Fruit fly (Drosophila melanogaster): ENCODE data around the gene CG14711.

The CG14711 gene

DNA sequence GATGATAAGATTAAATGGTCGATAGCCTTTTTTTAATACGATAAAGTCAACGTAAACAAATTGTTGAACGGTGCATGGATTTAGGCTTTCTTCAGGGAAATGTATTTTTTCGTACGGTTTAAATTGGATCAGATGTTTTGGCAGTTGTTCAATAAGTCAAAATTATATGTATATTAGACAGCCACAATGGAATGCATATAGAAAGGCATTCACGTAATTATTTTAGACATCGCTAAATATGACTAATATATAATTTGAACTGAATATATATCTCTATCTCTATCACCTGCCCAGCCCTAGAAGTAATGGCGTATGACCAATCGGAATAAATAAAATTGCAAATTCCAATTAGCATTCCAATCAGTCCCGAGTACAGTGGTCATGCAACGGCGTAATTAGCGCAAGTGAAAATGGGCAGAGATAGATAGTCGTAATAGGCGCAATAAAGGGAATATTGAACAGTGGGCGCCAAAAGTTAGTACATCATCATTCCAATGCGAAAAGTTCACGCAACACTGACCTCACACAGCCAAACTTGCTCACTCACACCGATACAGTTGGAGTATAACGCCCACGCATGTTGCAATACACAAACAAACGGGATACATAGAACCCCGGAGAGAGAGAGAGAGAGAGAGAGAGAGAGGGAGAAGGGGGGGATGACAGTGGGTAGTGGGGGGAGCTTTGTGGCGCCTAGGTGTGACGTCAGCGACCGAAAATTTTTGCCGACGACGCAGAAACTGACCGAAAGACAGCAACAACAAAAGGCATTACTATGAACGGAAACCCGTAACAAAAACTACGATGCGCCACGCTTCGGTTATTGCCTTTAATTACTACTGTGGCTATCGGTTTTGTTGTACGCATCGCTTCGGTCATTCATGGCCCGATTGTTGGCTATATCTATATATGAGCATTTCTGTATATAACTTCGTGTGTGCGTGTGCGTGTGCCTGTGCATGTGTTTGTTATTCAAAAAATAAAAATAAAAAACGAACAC, 25.5 kb downstream of the CG14711 start (continued):
- TF ChIP-seq aop (GFP tag; IDR thresholded peaks at IDR 0.05) (no peak), CG4617 (GFP tag; optimal IDR thresholded peaks at IDR 0.05; ENCODE audit: borderline replicate concordance) (no peak), CG1602 (GFP tag; optimal IDR thresholded peaks at IDR 0.05) (no peak), klu (GFP tag; IDR thresholded peaks at IDR 0.05) (0 out of 2 replicates have a peak, but pooled peaks have one; percentile 38), sob (GFP tag; IDR thresholded peaks at IDR 0.05) (no peak), al (GFP tag; IDR thresholded peaks at IDR 0.05) (no peak), Elba2 (GFP tag; optimal IDR thresholded peaks at IDR 0.05) (peak; percentile 98), crol (GFP tag; IDR thresholded peaks at IDR 0.05) (peak; percentile 94), sr (GFP tag; IDR thresholded peaks at IDR 0.05) (peak; percentile 88), YL-1 (GFP tag; optimal IDR thresholded peaks at IDR 0.05) (no peak), insv (GFP tag; optimal IDR thresholded peaks at IDR 0.05) (peak; percentile 67 to 94), CG3281 (GFP tag; optimal IDR thresholded peaks at IDR 0.05) (no peak), Pdp1 (GFP tag; optimal IDR thresholded peaks at IDR 0.05) (peak in 1 of 2 experiments; percentile 25), fru (optimal IDR thresholded peaks at IDR 0.05) (no peak), CG14965 (GFP tag; optimal IDR thresholded peaks at IDR 0.05; ENCODE audit: borderline replicate concordance) (no peak), CG17802 (tag; optimal IDR thresholded peaks at IDR 0.05) (no peak), fu2 (GFP tag; optimal IDR thresholded peaks at IDR 0.05) (no peak), CG2889 (GFP tag; IDR thresholded peaks at IDR 0.05) (no peak), CG7839 (tag; optimal IDR thresholded peaks at IDR 0.05) (no peak), CG9932 (GFP tag; IDR thresholded peaks at IDR 0.05) (0 out of 2 replicates have a peak, but pooled peaks have one; percentile 22), CG4404 (GFP tag; IDR thresholded peaks at IDR 0.05) (no peak), CG11398 (GFP tag; optimal IDR thresholded peaks at IDR 0.05) (no peak), CG10431 (GFP tag; optimal IDR thresholded peaks at IDR 0.05) (no peak), CG9797 (GFP tag; optimal IDR thresholded peaks at IDR 0.05) (no peak), CG31365 (tag; optimal IDR thresholded peaks at IDR 0.05) (no peak), Atf-2 (GFP tag; optimal IDR thresholded peaks at IDR 0.05) (no peak), CG15479 (GFP tag; optimal IDR thresholded peaks at IDR 0.05) (peak; percentile 59), sug (tag; optimal IDR thresholded peaks at IDR 0.05) (no peak), CG2199 (GFP tag; IDR thresholded peaks at IDR 0.05) (no peak), hkb (optimal IDR thresholded peaks at IDR 0.05) (no peak), hkb (GFP tag; IDR thresholded peaks at IDR 0.05) (peak; percentile 20; the same call in 1 of the 2 replicates), eve (GFP tag; optimal IDR thresholded peaks at IDR 0.05) (peak in 1 of 2 experiments; percentile 77), CG34224 (GFP tag; IDR thresholded peaks at IDR 0.05; ENCODE audit: partially characterized antibody) (peak; percentile 14; the same call in 1 of the 3 replicates), CG4854 (GFP tag; optimal IDR thresholded peaks at IDR 0.05) (no peak), Camta (GFP tag; optimal IDR thresholded peaks at IDR 0.05) (no peak), row (GFP tag; IDR thresholded peaks at IDR 0.05) (0 out of 3 replicates have a peak, but pooled peaks have one; percentile 6), CG11504 (tag; optimal IDR thresholded peaks at IDR 0.05) (peak; percentile 26), CG13296 (GFP tag; optimal IDR thresholded peaks at IDR 0.05) (no peak), CG4730 (GFP tag; IDR thresholded peaks at IDR 0.05) (no peak), fd3F (GFP tag; optimal IDR thresholded peaks at IDR 0.05) (no peak), cg (GFP tag; optimal IDR thresholded peaks at IDR 0.05) (peak; percentile 81), CG16779 (GFP tag; IDR thresholded peaks at IDR 0.05) (0 out of 2 replicates have a peak, but pooled peaks have one; percentile 31), Sox102F (GFP tag; optimal IDR thresholded peaks at IDR 0.05) (no peak), slou (GFP tag; optimal IDR thresholded peaks at IDR 0.05) (no peak), pfk (GFP tag; optimal IDR thresholded peaks at IDR 0.05) (no peak), D (optimal IDR thresholded peaks at IDR 0.05) (no peak), D (GFP tag; optimal IDR thresholded peaks at IDR 0.05) (no peak), lola (GFP tag; optimal IDR thresholded peaks at IDR 0.05) (no peak), CG12104 (GFP tag; optimal IDR thresholded peaks at IDR 0.05) (no peak)

Data from whole organism, embryonic.